Fruit fly (Drosophila melanogaster) whole organism, wandering third instar larva: ENCODE data around the gene Ssdp.

Experiments used
- Abd-B ChIP-seq: fragments of >200 bp; optimal IDR thresholded peaks from 2 replicates; lab custom pipeline; 2017; ENCODE audit warnings: missing biosample characterization, missing genetic modification characterization
- CG9705 ChIP-seq: fragments of 200-800 bp; sonication (Bioruptor generic); optimal IDR thresholded peaks from 2 replicates; lab custom pipeline; 2018; ENCODE audit warnings: missing biosample characterization, mild to moderate bottlenecking, missing genetic modification characterization
- CrebA ChIP-seq: fragments of 200-800 bp; sonication (Bioruptor generic); optimal IDR thresholded peaks from 2 replicates; lab custom pipeline; 2016; ENCODE audit warnings: missing biosample characterization, mild to moderate bottlenecking, missing genetic modification characterization, borderline replicate concordance
- Dfd ChIP-seq: fragments of >200 bp; optimal IDR thresholded peaks from 2 replicates; lab custom pipeline; 2017; ENCODE audit warnings: missing biosample characterization, missing genetic modification characterization
- Dif ChIP-seq: fragments of 200-275, 200-300 bp; sonication (Bioruptor generic); optimal IDR thresholded peaks from 2 replicates; lab custom pipeline; 2018; ENCODE audit warnings: missing biosample characterization, missing genetic modification characterization; ENCODE audit not compliant: partially characterized antibody
- HLH106 ChIP-seq: fragments of 200-800 bp; optimal IDR thresholded peaks from 3 replicates; lab custom pipeline; 2019; ENCODE audit warnings: missing biosample characterization, mild to moderate bottlenecking, missing genetic modification characterization, moderate library complexity
- Hnf4 ChIP-seq: fragments of 200-800 bp; sonication (Bioruptor generic); optimal IDR thresholded peaks from 2 replicates; lab custom pipeline; 2016; ENCODE audit warnings: missing biosample characterization, mild to moderate bottlenecking, missing genetic modification characterization
- Hr78 ChIP-seq: fragments of >200 bp; optimal IDR thresholded peaks from 2 replicates; lab custom pipeline; 2017; ENCODE audit warnings: missing biosample characterization, missing genetic modification characterization
- Hr83 ChIP-seq: fragments of 200-300 bp; sonication (Bioruptor generic); optimal IDR thresholded peaks from 2 replicates; lab custom pipeline; 2016; ENCODE audit warnings: missing biosample characterization, mild to moderate bottlenecking, missing genetic modification characterization, moderate library complexity; ENCODE audit not compliant: poor library complexity, severe bottlenecking
- Jra ChIP-seq: sonication (Bioruptor generic); optimal IDR thresholded peaks from 2 replicates; lab custom pipeline; 2016; ENCODE audit warnings: missing biosample characterization, missing genetic modification characterization
- Mio ChIP-seq: sonication (Bioruptor generic); optimal IDR thresholded peaks from 2 replicates; lab custom pipeline; 2016; ENCODE audit warnings: missing biosample characterization, missing genetic modification characterization
- N ChIP-seq: fragments of >200 bp; optimal IDR thresholded peaks from 2 replicates; lab custom pipeline; 2018; ENCODE audit warnings: missing biosample characterization, missing external identifiers, missing genetic modification characterization
- OdsH ChIP-seq: fragments of 200-800 bp; sonication (Bioruptor generic); optimal IDR thresholded peaks from 2 replicates; lab custom pipeline; 2016; ENCODE audit warnings: missing biosample characterization, mild to moderate bottlenecking, missing genetic modification characterization
- Rel ChIP-seq, 2 experiments: fragments of 200-800 bp; sonication (Bioruptor generic) in 1 of 2; optimal IDR thresholded peaks; 2 replicates in 1 of 2; 3 replicates in 1 of 2; lab custom pipeline; 2016 to 2019; ENCODE audit warnings: mild to moderate bottlenecking in 2 of 2, missing biosample characterization in 2 of 2, missing genetic modification characterization in 2 of 2, moderate library complexity in 1 of 2
- br ChIP-seq: fragments of 200-800 bp; sonication (Bioruptor generic); optimal IDR thresholded peaks from 2 replicates; lab custom pipeline; 2016; ENCODE audit warnings: missing biosample characterization, missing genetic modification characterization
- brk ChIP-seq: fragments of 200-800 bp; sonication (Bioruptor generic); optimal IDR thresholded peaks from 2 replicates; lab custom pipeline; 2016; ENCODE audit warnings: missing biosample characterization, mild to moderate bottlenecking, missing genetic modification characterization
- dl ChIP-seq, 2 experiments: fragments of 175-275, 200-275 bp in 1 of 2; fragments of 200-275 bp in 1 of 2; sonication (Bioruptor generic); optimal IDR thresholded peaks; lab custom pipeline; 2018; ENCODE audit warnings: mild to moderate bottlenecking in 2 of 2, missing biosample characterization in 2 of 2, missing genetic modification characterization in 2 of 2, moderate library complexity in 2 of 2; ENCODE audit not compliant: partially characterized antibody in 2 of 2, insufficient read depth in 1 of 2
- dmrt93B ChIP-seq: fragments of 200-800 bp; sonication (Bioruptor generic); optimal IDR thresholded peaks from 2 replicates; lab custom pipeline; 2018; ENCODE audit warnings: missing biosample characterization, mild to moderate bottlenecking, missing genetic modification characterization
- dsf ChIP-seq: sonication (Bioruptor generic); optimal IDR thresholded peaks from 2 replicates; lab custom pipeline; 2016; ENCODE audit warnings: missing biosample characterization, missing genetic modification characterization, borderline replicate concordance
- ey ChIP-seq: fragments of 200-800 bp; sonication (Bioruptor generic); optimal IDR thresholded peaks from 2 replicates; lab custom pipeline; 2016; ENCODE audit warnings: missing biosample characterization, missing genetic modification characterization
- foxo ChIP-seq, 2 experiments: fragments of 200-800 bp; sonication (Bioruptor generic); optimal IDR thresholded peaks; 2 replicates in 1 of 2; 3 replicates in 1 of 2; lab custom pipeline; 2016 to 2017; ENCODE audit warnings: missing biosample characterization in 2 of 2, missing genetic modification characterization in 2 of 2
- fru ChIP-seq: fragments of 200-800 bp; sonication (Bioruptor generic); optimal IDR thresholded peaks from 3 replicates; lab custom pipeline; 2016; ENCODE audit warnings: missing biosample characterization, mild to moderate bottlenecking, missing genetic modification characterization
- h ChIP-seq: fragments of 200-800 bp; sonication (Bioruptor generic); optimal IDR thresholded peaks from 3 replicates; lab custom pipeline; 2016; ENCODE audit warnings: missing biosample characterization, mild to moderate bottlenecking, missing genetic modification characterization
- psq ChIP-seq: fragments of 200-800 bp; sonication (Bioruptor generic); optimal IDR thresholded peaks from 3 replicates; lab custom pipeline; 2017; ENCODE audit warnings: missing biosample characterization, mild to moderate bottlenecking, missing genetic modification characterization, moderate library complexity
- rgr ChIP-seq: fragments of 200-800 bp; sonication (Bioruptor generic); optimal IDR thresholded peaks from 3 replicates; lab custom pipeline; 2016; ENCODE audit warnings: missing biosample characterization, mild to moderate bottlenecking, missing genetic modification characterization
- sv ChIP-seq: fragments of 200-800 bp; sonication (Bioruptor generic); optimal IDR thresholded peaks from 3 replicates; lab custom pipeline; 2016; ENCODE audit warnings: missing biosample characterization, missing genetic modification characterization
- tai ChIP-seq: sonication (Bioruptor generic); optimal IDR thresholded peaks from 2 replicates; lab custom pipeline; 2016; ENCODE audit warnings: missing biosample characterization, missing genetic modification characterization
- woc ChIP-seq: sonication (Bioruptor generic); optimal IDR thresholded peaks from 2 replicates; lab custom pipeline; 2016; ENCODE audit warnings: missing biosample characterization, mild to moderate bottlenecking, missing genetic modification characterization

Gene Ssdp

dm6 chr3R:18244171-18245043, 45.0 kb upstream of the Ssdp start:
- peak; percentile 31 for TF ChIP-seq br (GFP tag; lab: Kevin White, UChicago)
- peak in 1 of 2 experiments; percentile 23 for TF ChIP-seq foxo (GFP tag; optimal IDR thresholded peaks at IDR 0.05; lab: Kevin White, UChicago)
- TF ChIP-seq N (GFP tag; lab: Kevin White, UChicago), result peak; percentile 70
- no peak for TF ChIP-seq Mio (GFP tag; lab: Kevin White, UChicago)
- no peak for TF ChIP-seq CG9705 (GFP tag; lab: Kevin White, UChicago)
- peak; percentile 73 for TF ChIP-seq h (GFP tag; lab: Kevin White, UChicago)
- peak; percentile 36 for TF ChIP-seq Hr78 (GFP tag; lab: Kevin White, UChicago)
- peak; percentile 33 for TF ChIP-seq rgr (GFP tag; lab: Kevin White, UChicago)
- peak; percentile 91 for TF ChIP-seq psq
- TF ChIP-seq Hr83 (GFP tag; lab: Kevin White, UChicago), result peak; percentile 86
- TF ChIP-seq OdsH (GFP tag; lab: Kevin White, UChicago), result peak; percentile 22
- no peak for TF ChIP-seq tai
- peak; percentile 49 for TF ChIP-seq woc (GFP tag; lab: Kevin White, UChicago)
- TF ChIP-seq Rel (GFP tag; optimal IDR thresholded peaks at IDR 0.05; lab: Kevin White, UChicago), result no peak
- TF ChIP-seq Rel (tag; optimal IDR thresholded peaks at IDR 0.05; lab: Kevin White, UChicago), result peak; percentile 91
- TF ChIP-seq dmrt93B, result no peak
- no peak for TF ChIP-seq dsf
- TF ChIP-seq sv (GFP tag; lab: Kevin White, UChicago), result no peak
- TF ChIP-seq Hnf4 (GFP tag; lab: Kevin White, UChicago), result peak; percentile 31
- TF ChIP-seq CrebA (GFP tag; lab: Kevin White, UChicago), result no peak
- peak; percentile 94 to 97 for TF ChIP-seq dl (GFP tag; optimal IDR thresholded peaks at IDR 0.05; lab: Kevin White, UChicago; ENCODE audit: insufficient read depth in 1 of 2, partially characterized antibody in 2 of 2)
- TF ChIP-seq Jra (GFP tag; lab: Kevin White, UChicago), result peak; percentile 16
- TF ChIP-seq Abd-B (GFP tag; lab: Kevin White, UChicago), result peak; percentile 16
- TF ChIP-seq fru, result peak; percentile 40
- TF ChIP-seq Dif (GFP tag; lab: Kevin White, UChicago), result peak; percentile 97
- no peak for TF ChIP-seq brk (GFP tag; lab: Kevin White, UChicago)
- peak; percentile 18 for TF ChIP-seq HLH106 (tag; lab: Kevin White, UChicago)

dm6 chr3R:18243718-18244170, 44.3 kb upstream of the Ssdp start:
- TF ChIP-seq HLH106 (tag; lab: Kevin White, UChicago), result peak; percentile 29
- TF ChIP-seq foxo (GFP tag; optimal IDR thresholded peaks at IDR 0.05; lab: Kevin White, UChicago), result peak in 1 of 2 experiments; percentile 51
- peak; percentile 59 for TF ChIP-seq Jra (GFP tag; lab: Kevin White, UChicago)
- no peak for TF ChIP-seq tai
- peak; percentile 41 for TF ChIP-seq rgr (GFP tag; lab: Kevin White, UChicago)
- TF ChIP-seq Mio (GFP tag; lab: Kevin White, UChicago), result no peak
- no peak for TF ChIP-seq dl (GFP tag; optimal IDR thresholded peaks at IDR 0.05; lab: Kevin White, UChicago; ENCODE audit: insufficient read depth in 1 of 2, partially characterized antibody in 2 of 2)
- TF ChIP-seq ey (GFP tag; lab: Kevin White, UChicago), result peak; percentile 45
- TF ChIP-seq Dfd (GFP tag; lab: Kevin White, UChicago), result no peak
- TF ChIP-seq sv (GFP tag; lab: Kevin White, UChicago), result no peak
- peak; percentile 19 for TF ChIP-seq br (GFP tag; lab: Kevin White, UChicago)
- peak; percentile 9 for TF ChIP-seq brk (GFP tag; lab: Kevin White, UChicago)
- peak; percentile 30 for TF ChIP-seq Rel (GFP tag; optimal IDR thresholded peaks at IDR 0.05; lab: Kevin White, UChicago)
- no peak for TF ChIP-seq Rel (tag; optimal IDR thresholded peaks at IDR 0.05; lab: Kevin White, UChicago)
- peak; percentile 7 for TF ChIP-seq fru

dm6 chr3R:18243000-18243399, 43.6 kb upstream of the Ssdp start:
- TF ChIP-seq Hr78 (GFP tag; lab: Kevin White, UChicago) (no peak), woc (GFP tag; lab: Kevin White, UChicago) (no peak), psq (peak; percentile 84), Mio (GFP tag; lab: Kevin White, UChicago) (no peak), Dif (GFP tag; lab: Kevin White, UChicago) (peak; percentile 27), dl (GFP tag; optimal IDR thresholded peaks at IDR 0.05; lab: Kevin White, UChicago; ENCODE audit: insufficient read depth in 1 of 2, partially characterized antibody in 2 of 2) (no peak)
